Fruit fly (Drosophila melanogaster) whole organism, pupa: ENCODE results near the gene mthl10.
A peak's percentile ranks its signal among the peaks of the same experiment; 100 is the strongest.

ENCODE experiments used
- CG10348 ChIP-seq: fragments of 200-800 bp; sonication (Bioruptor generic); IDR thresholded peaks from 2 replicates; pipeline ENCODE4 v1.3.6; 2022; ENCODE audit warnings: missing biosample characterization, missing genetic modification characterization
- CG12605 ChIP-seq: fragments of 200-800 bp; sonication (Bioruptor generic); IDR thresholded peaks from 2 replicates; pipeline ENCODE4 v1.3.6; 2022; ENCODE audit warnings: missing biosample characterization, missing genetic modification characterization
- CG13204 ChIP-seq: fragments of 200-800 bp; sonication (Bioruptor generic); optimal IDR thresholded peaks from 2 replicates; lab custom pipeline; 2018; ENCODE audit warnings: missing biosample characterization, mild to moderate bottlenecking, missing genetic modification characterization, moderate library complexity
- CG14655 ChIP-seq: fragments of 200-800 bp; sonication (Bioruptor generic); optimal IDR thresholded peaks from 3 replicates; lab custom pipeline; 2017; ENCODE audit warnings: mild to moderate bottlenecking, missing biosample characterization, missing genetic modification reagents, missing genetic modification characterization
- CG15710 ChIP-seq: fragments of 200-800 bp; sonication (Bioruptor generic); optimal IDR thresholded peaks from 2 replicates; lab custom pipeline; 2018; ENCODE audit warnings: missing biosample characterization, mild to moderate bottlenecking, missing genetic modification characterization, moderate library complexity
- CG17806 ChIP-seq: fragments of 200-800 bp; sonication (Bioruptor generic); optimal IDR thresholded peaks from 2 replicates; lab custom pipeline; 2018; ENCODE audit warnings: missing biosample characterization, mild to moderate bottlenecking, missing genetic modification characterization, moderate library complexity
- CG32121 ChIP-seq: fragments of 200-800 bp; sonication (Bioruptor generic); IDR thresholded peaks from 2 replicates; pipeline ENCODE4 v1.3.6; 2022; ENCODE audit warnings: missing biosample characterization, missing genetic modification characterization
- CG34367 ChIP-seq: fragments of 200-800 bp; sonication (Bioruptor generic); optimal IDR thresholded peaks from 2 replicates; lab custom pipeline; 2018; ENCODE audit warnings: missing biosample characterization, mild to moderate bottlenecking, missing genetic modification characterization
- CG4496 ChIP-seq: fragments of 200-800 bp; sonication (Bioruptor generic); IDR thresholded peaks from 3 replicates; pipeline ENCODE4 v1.3.6; 2022; ENCODE audit warnings: missing biosample characterization, missing genetic modification characterization
- CG8159 ChIP-seq: fragments of 200-800 bp; sonication (Bioruptor generic); optimal IDR thresholded peaks from 3 replicates; lab custom pipeline; 2018; ENCODE audit warnings: missing biosample characterization, mild to moderate bottlenecking, missing genetic modification characterization, moderate library complexity
- CG8301 ChIP-seq: fragments of 200-800 bp; sonication (Bioruptor generic); optimal IDR thresholded peaks from 2 replicates; lab custom pipeline; 2018; ENCODE audit warnings: missing biosample characterization, mild to moderate bottlenecking, missing genetic modification characterization
- CG9948 ChIP-seq: fragments of 200-800 bp; sonication (Bioruptor generic); optimal IDR thresholded peaks from 2 replicates; lab custom pipeline; 2018; ENCODE audit warnings: missing biosample characterization, mild to moderate bottlenecking, missing genetic modification characterization, moderate library complexity
- D1 ChIP-seq: fragments of 200-800 bp; sonication (Bioruptor generic); optimal IDR thresholded peaks from 2 replicates; lab custom pipeline; 2018; ENCODE audit warnings: missing biosample characterization, mild to moderate bottlenecking, missing genetic modification characterization, moderate library complexity
- EcR ChIP-seq: fragments of 200-800 bp; sonication (Bioruptor generic); optimal IDR thresholded peaks from 3 replicates; lab custom pipeline; 2019; ENCODE audit warnings: missing biosample characterization, missing genetic modification characterization, mild to moderate bottlenecking, moderate library complexity, missing genetic modification reagents
- Ets98B ChIP-seq: fragments of 200-800 bp; sonication (Bioruptor generic); IDR thresholded peaks from 2 replicates; pipeline ENCODE4 v1.3.6; 2022; ENCODE audit warnings: missing biosample characterization, missing genetic modification characterization
- Pif1A ChIP-seq: fragments of 200-800 bp; sonication (Bioruptor generic); optimal IDR thresholded peaks from 3 replicates; lab custom pipeline; 2016; ENCODE audit warnings: missing biosample characterization, missing genetic modification characterization
- Pif1B ChIP-seq: fragments of 200-800 bp; sonication (Bioruptor generic); optimal IDR thresholded peaks from 3 replicates; lab custom pipeline; 2016; ENCODE audit warnings: missing biosample characterization, missing genetic modification characterization
- Snoo ChIP-seq: fragments of 200-800 bp; sonication (Bioruptor generic); optimal IDR thresholded peaks from 3 replicates; lab custom pipeline; 2017; ENCODE audit warnings: missing biosample characterization, mild to moderate bottlenecking, missing genetic modification characterization, inconsistent platforms
- fd96Ca ChIP-seq: fragments of 200-800 bp; sonication (Bioruptor generic); IDR thresholded peaks from 3 replicates; pipeline ENCODE4 v1.3.6; 2022; ENCODE audit warnings: missing biosample characterization, missing genetic modification characterization
- gl ChIP-seq: fragments of 200-800 bp; sonication (Bioruptor generic); optimal IDR thresholded peaks from 2 replicates; lab custom pipeline; 2018; ENCODE audit warnings: missing biosample characterization, mild to moderate bottlenecking, missing genetic modification characterization
- rn ChIP-seq: fragments of 200-800 bp; sonication (Bioruptor generic); IDR thresholded peaks from 2 replicates; pipeline ENCODE4 v1.3.6; 2022; ENCODE audit warnings: missing biosample characterization, missing genetic modification characterization

mthl10 gene

dm6 chr3L:324486-324885 is 18.2 kb downstream of the mthl10 start, which contains the start of gene CG32344:
CG32344 (minus strand) TSS chr3L:324720.
- no peak for TF ChIP-seq CG17806 (tag; lab: Kevin White, UChicago)
- TF ChIP-seq Pif1A (GFP tag; lab: Kevin White, UChicago): no peak
- no peak for TF ChIP-seq CG34367 (tag; lab: Kevin White, UChicago)
- no peak for TF ChIP-seq CG14655 (GFP tag; lab: Kevin White, UChicago)
- no peak for TF ChIP-seq CG4496 (GFP tag; lab: Robert Waterston, UW)
- TF ChIP-seq CG12605 (GFP tag; lab: Robert Waterston, UW): no peak
- no peak for TF ChIP-seq rn (GFP tag; lab: Robert Waterston, UW)
- no peak for TF ChIP-seq CG8301 (tag; lab: Kevin White, UChicago)
- TF ChIP-seq CG32121: no peak
- TF ChIP-seq CG15710 (tag; lab: Kevin White, UChicago): no peak
- no peak for TF ChIP-seq Ets98B (GFP tag; lab: Robert Waterston, UW)

DNA sequence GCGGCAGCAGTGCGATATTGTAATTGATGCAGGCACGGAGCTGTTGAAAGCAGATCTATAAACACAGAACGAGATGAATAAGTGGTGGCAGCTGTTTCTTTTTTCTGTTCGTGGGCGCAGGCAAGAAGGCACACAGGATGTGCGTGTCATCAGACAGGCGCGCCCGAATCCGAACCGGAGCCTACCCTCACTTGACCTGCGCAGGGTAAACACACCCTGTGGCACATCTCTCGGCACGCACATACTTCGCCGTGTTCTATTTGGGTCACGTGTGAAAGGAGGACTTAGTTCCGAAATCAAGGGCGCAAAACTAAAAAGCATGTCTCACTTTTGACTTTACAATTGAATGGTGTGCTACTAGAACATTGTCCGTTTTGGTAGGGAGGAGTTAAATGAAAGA is 21.2 kb downstream of the mthl10 start:
- no peak for TF ChIP-seq CG17806 (tag; lab: Kevin White, UChicago)
- no peak for TF ChIP-seq rn (GFP tag; lab: Robert Waterston, UW)
- TF ChIP-seq CG34367 (tag; lab: Kevin White, UChicago): no peak
- TF ChIP-seq D1 (tag; lab: Kevin White, UChicago): no peak
- TF ChIP-seq gl: no peak
- TF ChIP-seq CG4496 (GFP tag; lab: Robert Waterston, UW): no peak
- no peak for TF ChIP-seq CG9948
- no peak for TF ChIP-seq CG15710 (tag; lab: Kevin White, UChicago)
- TF ChIP-seq fd96Ca (GFP tag; lab: Robert Waterston, UW): no peak
- TF ChIP-seq Ets98B (GFP tag; lab: Robert Waterston, UW): no peak
- no peak for TF ChIP-seq Pif1A (GFP tag; lab: Kevin White, UChicago)
- TF ChIP-seq EcR: no peak

DNA sequence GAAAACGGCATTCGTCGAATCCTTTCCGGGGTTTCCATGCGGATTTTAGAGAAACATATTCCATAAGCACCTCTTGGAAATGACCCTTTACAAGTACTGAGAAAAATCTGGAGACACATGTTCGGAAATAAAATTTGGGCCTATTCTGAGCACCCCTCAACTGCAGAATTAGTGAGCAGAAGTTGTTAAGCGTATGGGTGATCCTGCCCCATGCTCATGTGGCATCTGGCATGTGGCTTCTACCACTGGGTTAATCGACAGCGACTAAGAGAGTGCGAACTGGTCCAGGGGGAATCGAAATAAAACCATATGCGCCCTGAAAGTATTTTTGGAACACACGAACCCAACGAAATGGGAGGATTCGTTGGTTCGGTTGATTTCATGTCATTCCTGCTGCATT is 21.9 kb downstream of the mthl10 start:
- TF ChIP-seq Pif1B (GFP tag; lab: Kevin White, UChicago) (no peak), Ets98B (GFP tag; lab: Robert Waterston, UW) (no peak), D1 (tag; lab: Kevin White, UChicago) (no peak), CG14655 (GFP tag; lab: Kevin White, UChicago) (no peak), CG12605 (GFP tag; lab: Robert Waterston, UW) (no peak), CG17806 (tag; lab: Kevin White, UChicago) (no peak), gl (no peak)

DNA sequence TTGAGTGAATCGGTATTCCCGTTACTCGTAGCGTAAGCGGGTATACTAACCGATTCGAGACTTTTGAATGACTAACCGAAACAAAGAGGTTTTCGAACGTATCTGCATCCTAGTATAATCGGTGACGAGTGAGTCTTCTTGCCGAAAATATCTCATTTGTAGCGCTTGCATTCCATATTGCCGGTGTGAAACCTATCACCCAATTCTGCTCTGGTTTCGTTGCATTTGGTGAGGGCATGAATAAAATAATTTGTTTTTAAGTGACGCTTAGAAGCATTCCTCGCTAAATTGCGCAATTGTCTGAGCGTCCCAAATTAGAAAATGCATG is 22.7 kb downstream of the mthl10 start:
- TF ChIP-seq CG8159 (no peak), CG32121 (no peak), CG9948 (no peak), fd96Ca (GFP tag; lab: Robert Waterston, UW) (no peak), CG10348 (no peak), gl (no peak), rn (GFP tag; lab: Robert Waterston, UW) (no peak), CG8301 (tag; lab: Kevin White, UChicago) (no peak), Snoo (tag; lab: Kevin White, UChicago) (no peak), D1 (tag; lab: Kevin White, UChicago) (no peak), CG34367 (tag; lab: Kevin White, UChicago) (no peak), CG13204 (GFP tag; lab: Kevin White, UChicago) (no peak), CG14655 (GFP tag; lab: Kevin White, UChicago) (no peak), CG15710 (tag; lab: Kevin White, UChicago) (no peak), CG12605 (GFP tag; lab: Robert Waterston, UW) (no peak), Pif1A (GFP tag; lab: Kevin White, UChicago) (no peak), CG4496 (GFP tag; lab: Robert Waterston, UW) (no peak), Pif1B (GFP tag; lab: Kevin White, UChicago) (no peak)
- TF ChIP-seq, all 21 proteins: peak for 0

DNA sequence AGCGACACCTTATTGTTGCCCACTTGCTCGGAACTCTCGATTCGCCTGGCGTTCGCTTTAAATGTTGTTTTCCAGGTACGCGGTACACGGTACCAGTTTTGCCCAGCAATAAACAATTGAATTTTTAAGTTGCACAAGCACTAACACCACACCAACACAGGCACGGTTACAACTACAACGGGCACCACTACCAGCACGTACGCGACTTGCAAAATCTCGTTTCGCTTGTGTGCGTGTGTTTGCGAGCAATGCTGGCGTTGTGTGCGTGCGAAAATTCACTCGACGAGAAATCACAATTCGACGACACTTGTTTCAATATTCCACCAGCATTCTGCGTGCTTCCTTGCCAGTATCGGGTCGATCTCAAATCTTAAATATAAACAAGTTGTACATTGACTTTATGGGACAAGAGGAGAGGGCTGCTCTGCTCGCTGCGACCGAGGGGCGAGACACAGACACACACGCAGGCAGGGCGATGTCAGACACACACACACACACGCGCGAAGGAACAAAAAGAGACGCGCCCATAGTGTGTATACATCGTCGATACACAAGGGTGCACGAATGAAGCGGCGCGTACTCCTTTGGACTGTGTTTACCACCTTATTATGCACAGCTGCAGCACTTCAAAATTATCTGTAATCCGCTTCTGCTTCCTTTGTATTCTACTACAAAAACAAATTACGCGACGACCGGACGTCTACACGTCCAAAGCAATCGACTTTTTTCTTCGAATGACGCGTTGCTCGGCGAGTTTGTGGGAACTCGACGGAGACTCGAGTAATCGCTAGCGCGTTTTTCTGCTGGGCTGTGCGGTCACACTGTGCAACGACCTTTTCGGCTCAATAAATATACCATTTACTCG is 23.3 kb downstream of the mthl10 start, which contains the start of gene fwd:
TSS of gene fwd (minus strand) at position 740 of the 865 bp plus-strand sequence.
- TF ChIP-seq EcR: peak; percentile 63
- no peak for TF ChIP-seq rn (GFP tag; lab: Robert Waterston, UW)
- TF ChIP-seq fd96Ca (GFP tag; lab: Robert Waterston, UW): peak; percentile 22; the same call in 1 of the 3 replicates
- peak; percentile 74 for TF ChIP-seq CG4496 (GFP tag; lab: Robert Waterston, UW)
- TF ChIP-seq CG34367 (tag; lab: Kevin White, UChicago): no peak
- TF ChIP-seq CG12605 (GFP tag; lab: Robert Waterston, UW): 0 out of 2 replicates have a peak, but pooled peaks have one; percentile 14
- peak; percentile 30 for TF ChIP-seq CG8159
- TF ChIP-seq, all 21 proteins: peak for 5

dm6 chr3L:316784-317183 is 25.9 kb downstream of the mthl10 start, which contains the start of gene ddbt:
ddbt (plus strand) TSS chr3L:317084.
- TF ChIP-seq Snoo (tag; lab: Kevin White, UChicago): no peak
- TF ChIP-seq EcR: no peak
- TF ChIP-seq CG10348: no peak
- no peak for TF ChIP-seq CG9948
- TF ChIP-seq rn (GFP tag; lab: Robert Waterston, UW): no peak
- no peak for TF ChIP-seq CG13204 (GFP tag; lab: Kevin White, UChicago)
- no peak for TF ChIP-seq D1 (tag; lab: Kevin White, UChicago)
- no peak for TF ChIP-seq gl
- no peak for TF ChIP-seq CG15710 (tag; lab: Kevin White, UChicago)
- no peak for TF ChIP-seq CG17806 (tag; lab: Kevin White, UChicago)
